Worm (Caenorhabditis elegans) whole organism, midembryonic: ENCODE data around the gene srbc-67.
"Not testable (repeated sequence)": the region's sequence is repeated elsewhere in the genome, so short reads cannot be mapped to it uniquely, and the experiment has no call there.

ENCODE experiments used
- T22C8.4 ChIP-seq: fragments of 200-800 bp; sonication (Bioruptor generic); IDR thresholded peaks from 2 replicates; pipeline ENCODE4 v1.3.6; 2022; ENCODE audit warnings: missing genetic modification characterization, missing compliant biosample characterization
- cog-1 ChIP-seq: sonication (generic microtip); optimal IDR thresholded peaks from 2 replicates; lab custom pipeline; 2016; ENCODE audit warnings: missing genetic modification characterization, missing compliant biosample characterization
- flt-1 ChIP-seq: fragments of 200-800 bp; sonication (Bioruptor generic); IDR thresholded peaks from 2 replicates; pipeline ENCODE4 v1.3.6; 2022; ENCODE audit warnings: missing genetic modification characterization, missing compliant biosample characterization
- klf-2 ChIP-seq: fragments of 200-800 bp; sonication (Bioruptor generic); conservative IDR thresholded peaks from 2 replicates; pipeline ENCODE4 v1.3.6; 2022; ENCODE audit warnings: missing genetic modification reagents, missing genetic modification characterization, missing compliant biosample characterization
- med-1 ChIP-seq: sonication (generic microtip); optimal IDR thresholded peaks from 2 replicates; lab custom pipeline; 2017; ENCODE audit warnings: missing genetic modification characterization, mild to moderate bottlenecking, missing compliant biosample characterization, antibody characterized with exemption, missing genetic modification reagents; ENCODE audit not compliant: insufficient read depth
- ref-1 ChIP-seq: fragments of 200-800 bp; sonication (Bioruptor generic); conservative IDR thresholded peaks from 2 replicates; pipeline ENCODE4 v1.3.6; 2022; ENCODE audit warnings: missing genetic modification reagents, missing genetic modification characterization, missing compliant biosample characterization
- tab-1 ChIP-seq: fragments of 200-800 bp; sonication (Bioruptor generic); IDR thresholded peaks from 2 replicates; pipeline ENCODE4 v1.3.6; 2022; ENCODE audit warnings: missing genetic modification characterization, missing compliant biosample characterization
- ztf-23 ChIP-seq: fragments of 200-800 bp; sonication (Bioruptor generic); IDR thresholded peaks from 2 replicates; pipeline ENCODE4 v1.3.6; 2022; ENCODE audit warnings: missing genetic modification reagents, missing genetic modification characterization, missing compliant biosample characterization
- ztf-29 ChIP-seq: fragments of 200-800 bp; sonication (Bioruptor generic); IDR thresholded peaks from 2 replicates; pipeline ENCODE4 v1.3.6; 2022; ENCODE audit warnings: missing genetic modification reagents, missing genetic modification characterization, missing compliant biosample characterization

srbc-67 gene

ce11 chrV:3562824-3563223 is 21.8 kb upstream of the srbc-67 start, which contains the start of gene T24A6.16:
T24A6.16 (minus strand) TSS chrV:3562924.
- not testable (repeated sequence) for TF ChIP-seq ref-1 (GFP tag; lab: Robert Waterston, UW); tab-1 (GFP tag; lab: Robert Waterston, UW); cog-1 (tag; lab: Kevin White, UChicago)

DNA sequence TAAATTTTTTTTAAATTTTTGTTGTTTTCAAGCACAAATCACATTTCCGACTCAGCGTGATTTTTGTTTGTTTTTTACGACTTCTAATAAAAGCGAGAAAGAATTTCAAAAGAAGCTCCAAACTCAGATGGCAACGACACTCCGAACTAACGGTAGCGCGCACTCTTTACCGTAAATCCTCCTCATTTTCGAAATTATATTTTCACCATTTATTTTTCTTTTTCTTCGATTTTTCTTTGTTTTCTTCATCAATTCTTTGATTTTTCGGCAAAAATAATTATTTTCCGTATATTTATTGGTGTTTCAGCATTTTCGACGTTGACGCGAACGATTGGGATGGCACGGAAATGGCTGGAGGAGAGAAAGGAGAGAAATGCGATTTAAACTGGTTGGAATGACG is 17.7 kb upstream of the srbc-67 start, which contains the start of gene T24A6.1:
T24A6.1 (plus strand) TSS at position 301 of the 400 bp plus-strand sequence.
- not testable (repeated sequence) for TF ChIP-seq T22C8.4 (GFP tag; lab: Robert Waterston, UW); cog-1 (tag; lab: Kevin White, UChicago); klf-2 (GFP tag; lab: Robert Waterston, UW)

ce11 chrV:3557422-3557821 is 16.4 kb upstream of the srbc-67 start, which contains the start of gene grl-31:
grl-31 (minus strand) TSS chrV:3557778.
- TF ChIP-seq med-1 (GFP tag; lab: Kevin White, UChicago) = no peak
- no peak for TF ChIP-seq T22C8.4 (GFP tag; lab: Robert Waterston, UW)
- TF ChIP-seq ztf-23 (GFP tag; lab: Robert Waterston, UW) = no peak
- TF ChIP-seq ref-1 (GFP tag; lab: Robert Waterston, UW) = no peak
- no peak for TF ChIP-seq cog-1 (tag; lab: Kevin White, UChicago)
- TF ChIP-seq tab-1 (GFP tag; lab: Robert Waterston, UW) = no peak
- no peak for TF ChIP-seq ztf-29 (GFP tag; lab: Robert Waterston, UW)
- TF ChIP-seq flt-1 (GFP tag; lab: Robert Waterston, UW) = no peak
- TF ChIP-seq klf-2 (GFP tag; lab: Robert Waterston, UW) = no peak

ce11 chrV:3555986-3556385 is 15.0 kb upstream of the srbc-67 start, which contains the start of gene grl-30:
grl-30 (plus strand) TSS chrV:3556286.
- TF ChIP-seq cog-1 (tag; lab: Kevin White, UChicago) = no peak
- TF ChIP-seq ref-1 (GFP tag; lab: Robert Waterston, UW) = no peak
- no peak for TF ChIP-seq klf-2 (GFP tag; lab: Robert Waterston, UW)
- TF ChIP-seq ztf-29 (GFP tag; lab: Robert Waterston, UW) = no peak
- TF ChIP-seq T22C8.4 (GFP tag; lab: Robert Waterston, UW) = no peak
- TF ChIP-seq med-1 (GFP tag; lab: Kevin White, UChicago) = no peak
- no peak for TF ChIP-seq tab-1 (GFP tag; lab: Robert Waterston, UW)
- no peak for TF ChIP-seq flt-1 (GFP tag; lab: Robert Waterston, UW)
- no peak for TF ChIP-seq ztf-23 (GFP tag; lab: Robert Waterston, UW)

- 0 out of 2 replicates have a peak, but pooled peaks have one; percentile 19 for TF ChIP-seq ztf-23 (GFP tag; lab: Robert Waterston, UW)
- no peak for TF ChIP-seq cog-1 (tag; lab: Kevin White, UChicago)
These were observed 13.9 kb upstream of the srbc-67 start, which contains the start of gene grl-29 for ce11 chrV:3554869-3555268. grl-29 (minus strand) TSS chrV:3555236.

DNA sequence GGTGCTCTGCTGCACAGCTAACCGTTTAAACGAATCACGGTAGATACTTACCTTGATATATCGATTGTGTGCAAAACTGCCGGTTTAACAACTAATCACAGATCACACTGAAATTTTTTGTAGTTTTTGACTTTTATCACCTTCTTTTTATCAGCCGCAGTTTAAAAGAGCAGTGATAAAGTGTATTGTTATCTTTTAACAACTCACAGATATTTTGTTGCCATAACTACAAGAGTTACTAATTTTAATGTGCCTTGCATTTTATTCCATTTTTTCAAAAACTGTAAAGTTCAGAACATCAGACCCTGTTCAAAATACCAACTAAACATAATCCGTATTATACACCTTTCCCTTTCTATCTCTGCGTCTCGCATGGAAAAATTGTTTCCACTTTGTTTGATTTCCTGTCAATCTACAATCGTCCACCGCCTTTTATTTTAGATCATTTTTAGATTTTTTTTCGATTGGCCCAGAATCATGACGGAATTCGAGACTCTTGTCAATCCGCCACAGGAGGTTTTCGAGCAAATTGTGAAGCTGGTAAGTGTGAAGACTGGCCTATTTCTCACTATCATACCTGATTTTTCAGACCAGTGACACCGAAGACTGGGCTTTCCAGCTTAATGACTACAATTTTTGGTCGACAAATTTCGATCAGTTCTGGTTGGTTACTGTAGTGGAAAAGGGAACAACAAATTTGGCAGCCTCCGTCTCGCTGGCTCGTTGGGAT is 11.9 kb upstream of the srbc-67 start, which contains the start of gene T24A6.20:
T24A6.20 (plus strand) TSS at position 395 of the 730 bp plus-strand sequence.
- TF ChIP-seq cog-1 (tag; lab: Kevin White, UChicago) (no peak), tab-1 (GFP tag; lab: Robert Waterston, UW) (no peak), klf-2 (GFP tag; lab: Robert Waterston, UW) (no peak), flt-1 (GFP tag; lab: Robert Waterston, UW) (no peak), ref-1 (GFP tag; lab: Robert Waterston, UW) (no peak), med-1 (GFP tag; lab: Kevin White, UChicago) (no peak), ztf-23 (GFP tag; lab: Robert Waterston, UW) (no peak), T22C8.4 (GFP tag; lab: Robert Waterston, UW) (no peak), ztf-29 (GFP tag; lab: Robert Waterston, UW) (no peak)

DNA sequence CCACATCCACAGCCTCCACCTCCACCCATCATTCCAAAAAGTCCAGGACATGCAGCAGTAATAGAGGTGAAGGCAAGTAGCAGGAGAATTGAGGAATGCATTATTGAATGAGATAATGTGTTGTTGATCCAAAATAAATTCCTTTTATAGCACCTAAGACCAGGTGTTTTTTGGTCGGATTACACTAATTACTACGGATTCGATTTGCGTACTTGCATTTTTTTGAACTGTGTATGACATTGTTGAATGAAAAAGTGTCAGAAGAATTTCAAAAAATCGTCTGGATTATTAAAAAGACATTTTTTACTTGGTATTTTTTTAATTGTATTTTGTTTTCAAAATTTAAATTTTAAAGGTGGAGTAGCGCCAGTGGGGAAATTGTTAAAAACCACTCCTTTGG is 10.7 kb upstream of the srbc-67 start, which contains the start of gene grl-28:
grl-28 (minus strand) TSS at position 101 of the 400 bp plus-strand sequence.
- TF ChIP-seq med-1 (GFP tag; lab: Kevin White, UChicago) (no peak), ztf-29 (GFP tag; lab: Robert Waterston, UW) (no peak), tab-1 (GFP tag; lab: Robert Waterston, UW) (no peak), klf-2 (GFP tag; lab: Robert Waterston, UW) (no peak), ztf-23 (GFP tag; lab: Robert Waterston, UW) (no peak), flt-1 (GFP tag; lab: Robert Waterston, UW) (no peak), cog-1 (tag; lab: Kevin White, UChicago) (no peak)

ce11 chrV:3549553-3549952 is 8.5 kb upstream of the srbc-67 start, which contains the start of gene sri-21:
sri-21 (plus strand) TSS chrV:3549853.
- TF ChIP-seq klf-2 (GFP tag; lab: Robert Waterston, UW) = no peak
- TF ChIP-seq flt-1 (GFP tag; lab: Robert Waterston, UW) = no peak
- TF ChIP-seq T22C8.4 (GFP tag; lab: Robert Waterston, UW) = no peak
- no peak for TF ChIP-seq med-1 (GFP tag; lab: Kevin White, UChicago)
- TF ChIP-seq ztf-23 (GFP tag; lab: Robert Waterston, UW) = no peak
- TF ChIP-seq cog-1 (tag; lab: Kevin White, UChicago) = no peak
- no peak for TF ChIP-seq tab-1 (GFP tag; lab: Robert Waterston, UW)
- TF ChIP-seq ztf-29 (GFP tag; lab: Robert Waterston, UW) = no peak

DNA sequence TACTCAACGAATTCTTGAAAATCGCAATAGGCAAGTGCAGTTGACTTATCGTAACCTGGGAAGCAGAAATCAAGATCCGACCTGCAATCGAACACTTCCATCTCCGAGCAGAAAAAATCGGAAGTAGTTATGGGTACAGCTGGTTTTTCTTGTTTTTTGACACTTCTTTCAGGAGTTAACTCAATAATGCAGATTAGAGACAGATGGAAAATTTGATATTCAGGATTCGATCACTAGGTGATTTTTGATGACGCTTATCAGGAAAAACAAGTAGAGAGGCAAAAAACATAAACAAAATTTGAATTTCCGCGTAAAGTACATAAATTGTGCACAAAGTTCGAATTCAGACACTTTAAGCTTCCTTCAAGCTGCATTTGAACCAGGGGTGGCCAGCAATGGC is 7.8 kb upstream of the srbc-67 start, which contains the start of gene srw-130:
srw-130 (minus strand) TSS at position 101 of the 400 bp plus-strand sequence.
- TF ChIP-seq tab-1 (GFP tag; lab: Robert Waterston, UW) (no peak), ztf-29 (GFP tag; lab: Robert Waterston, UW) (no peak), med-1 (GFP tag; lab: Kevin White, UChicago) (no peak), flt-1 (GFP tag; lab: Robert Waterston, UW) (no peak), ref-1 (GFP tag; lab: Robert Waterston, UW) (no peak), cog-1 (tag; lab: Kevin White, UChicago) (no peak), klf-2 (GFP tag; lab: Robert Waterston, UW) (no peak)
